Worm (Caenorhabditis elegans) whole organism, L2 larva: ENCODE measurements around the gene rnp-3.
"Not testable (repeated sequence)": the region's sequence is repeated elsewhere in the genome, so short reads cannot be mapped to it uniquely, and the experiment has no call there.

ENCODE experiments used
- C34F6.9 ChIP-seq: fragments of 150-350 bp; optimal IDR thresholded peaks from 2 replicates; lab custom pipeline; 2014; ENCODE audit warnings: missing biosample characterization, missing genetic modification characterization
- F13H6.1 ChIP-seq: sonication (generic microtip); optimal IDR thresholded peaks from 2 replicates; lab custom pipeline; 2016; ENCODE audit warnings: missing genetic modification characterization, missing compliant biosample characterization
- R02D3.7 ChIP-seq: fragments of 150-350 bp; optimal IDR thresholded peaks from 2 replicates; lab custom pipeline; 2014; ENCODE audit warnings: missing biosample characterization, missing genetic modification characterization
- Y55F3AM.14 ChIP-seq: fragments of 200-800 bp; sonication (Bioruptor generic); optimal IDR thresholded peaks from 2 replicates; lab custom pipeline; 2018; ENCODE audit warnings: mild to moderate bottlenecking, missing genetic modification characterization, missing compliant biosample characterization
- ZK546.5 ChIP-seq: sonication (generic microtip); optimal IDR thresholded peaks from 2 replicates; lab custom pipeline; 2017; ENCODE audit warnings: missing biosample characterization, missing genetic modification characterization
- alr-1 ChIP-seq: fragments of 150-350 bp; optimal IDR thresholded peaks from 2 replicates; lab custom pipeline; 2014; ENCODE audit warnings: missing biosample characterization, missing genetic modification characterization
- aly-2 ChIP-seq: fragments of 150-350 bp; optimal IDR thresholded peaks from 2 replicates; lab custom pipeline; 2014; ENCODE audit warnings: missing biosample characterization, missing genetic modification characterization
- ama-1 ChIP-seq: fragments of 150-350 bp; optimal IDR thresholded peaks from 2 replicates; lab custom pipeline; 2018; ENCODE audit warnings: inconsistent platforms
- blmp-1 ChIP-seq: sonication (generic microtip); optimal IDR thresholded peaks from 2 replicates; lab custom pipeline; 2017; ENCODE audit warnings: missing genetic modification characterization, mild to moderate bottlenecking, missing compliant biosample characterization, antibody characterized with exemption, moderate library complexity; ENCODE audit not compliant: insufficient read depth
- ceh-16 ChIP-seq: fragments of 150-350 bp; optimal IDR thresholded peaks from 2 replicates; lab custom pipeline; 2014; ENCODE audit warnings: missing biosample characterization, missing genetic modification characterization
- dmd-4 ChIP-seq: sonication (generic microtip); optimal IDR thresholded peaks from 2 replicates; lab custom pipeline; 2017; ENCODE audit warnings: missing biosample characterization, missing genetic modification characterization
- egl-27 ChIP-seq: sonication (generic microtip); optimal IDR thresholded peaks from 3 replicates; lab custom pipeline; 2017; ENCODE audit warnings: missing biosample characterization, missing genetic modification reagents, missing genetic modification characterization
- elt-1 ChIP-seq: fragments of 150-350 bp; optimal IDR thresholded peaks from 2 replicates; lab custom pipeline; 2014; ENCODE audit warnings: missing biosample characterization, missing genetic modification characterization
- elt-3 ChIP-seq: sonication (generic microtip); optimal IDR thresholded peaks from 2 replicates; lab custom pipeline; 2017; ENCODE audit warnings: missing biosample characterization, missing genetic modification characterization
- fos-1 ChIP-seq: fragments of 150-350 bp; optimal IDR thresholded peaks from 2 replicates; lab custom pipeline; 2014; ENCODE audit warnings: missing biosample characterization, missing genetic modification characterization
- gmeb-1 ChIP-seq: fragments of 150-350 bp; optimal IDR thresholded peaks from 2 replicates; lab custom pipeline; 2014; ENCODE audit warnings: missing biosample characterization, missing genetic modification characterization
- lin-11 ChIP-seq: fragments of 150-350 bp; sonication (generic microtip); optimal IDR thresholded peaks from 2 replicates; lab custom pipeline; 2014; ENCODE audit warnings: missing biosample characterization, missing genetic modification characterization, inconsistent platforms, mixed read lengths
- lin-13 ChIP-seq: fragments of 150-350 bp; optimal IDR thresholded peaks from 2 replicates; lab custom pipeline; 2014; ENCODE audit warnings: missing biosample characterization, missing genetic modification reagents, missing genetic modification characterization
- lin-39 ChIP-seq: fragments of 150-350 bp; optimal IDR thresholded peaks from 2 replicates; lab custom pipeline; 2014; ENCODE audit warnings: missing biosample characterization, missing genetic modification reagents, missing genetic modification characterization
- lsy-2 ChIP-seq, 2 experiments: fragments of 150-350 bp in 1 of 2; sonication (generic microtip) in 1 of 2; optimal IDR thresholded peaks; 2 replicates each; lab custom pipeline; 2014 to 2017; ENCODE audit warnings: missing biosample characterization in 2 of 2, missing genetic modification characterization in 2 of 2
- mdl-1 ChIP-seq, 2 experiments: fragments of 150-350 bp in 1 of 2; sonication (generic microtip) in 1 of 2; optimal IDR thresholded peaks; 2 replicates each; lab custom pipeline; 2017; ENCODE audit warnings: missing biosample characterization in 2 of 2, missing genetic modification characterization in 2 of 2
- nhr-10 ChIP-seq: sonication (generic microtip); optimal IDR thresholded peaks from 2 replicates; lab custom pipeline; 2017; ENCODE audit warnings: missing biosample characterization, missing genetic modification characterization
- nhr-11 ChIP-seq: fragments of 150-350 bp; optimal IDR thresholded peaks from 2 replicates; lab custom pipeline; 2014; ENCODE audit warnings: missing biosample characterization, missing genetic modification characterization
- nhr-12 ChIP-seq: fragments of 150-350 bp; optimal IDR thresholded peaks from 2 replicates; lab custom pipeline; 2014; ENCODE audit warnings: missing biosample characterization, missing genetic modification characterization
- nhr-237 ChIP-seq: fragments of 150-350 bp; optimal IDR thresholded peaks from 2 replicates; lab custom pipeline; 2014; ENCODE audit warnings: missing biosample characterization, missing genetic modification characterization
- nhr-25 ChIP-seq: fragments of 150-350 bp; sonication (generic microtip); optimal IDR thresholded peaks from 3 replicates; lab custom pipeline; 2014; ENCODE audit warnings: missing biosample characterization, missing genetic modification characterization
- nhr-6 ChIP-seq: fragments of 150-350 bp; optimal IDR thresholded peaks from 2 replicates; lab custom pipeline; 2014; ENCODE audit warnings: missing biosample characterization, missing genetic modification characterization
- nhr-77 ChIP-seq: fragments of 150-350 bp; optimal IDR thresholded peaks from 2 replicates; lab custom pipeline; 2014; ENCODE audit warnings: missing biosample characterization, missing genetic modification characterization
- sem-4 ChIP-seq: fragments of 150-350 bp; optimal IDR thresholded peaks from 2 replicates; lab custom pipeline; 2014; ENCODE audit warnings: missing biosample characterization, missing genetic modification reagents, missing genetic modification characterization
- sma-3 ChIP-seq: sonication (generic microtip); optimal IDR thresholded peaks from 2 replicates; lab custom pipeline; 2016; ENCODE audit warnings: missing genetic modification reagents, missing genetic modification characterization, missing compliant biosample characterization
- sma-9 ChIP-seq, 2 experiments: fragments of 150-350 bp in 1 of 2; sonication (generic microtip) in 1 of 2; optimal IDR thresholded peaks; 2 replicates each; lab custom pipeline; 2014 to 2016; ENCODE audit warnings: missing genetic modification characterization in 2 of 2, mild to moderate bottlenecking in 1 of 2, missing biosample characterization in 1 of 2, missing compliant biosample characterization in 1 of 2, missing genetic modification reagents in 1 of 2, moderate library complexity in 1 of 2
- unc-39 ChIP-seq: fragments of 150-350 bp; optimal IDR thresholded peaks from 2 replicates; lab custom pipeline; 2014; ENCODE audit warnings: missing biosample characterization, missing genetic modification characterization
- unc-62 ChIP-seq: fragments of 150-350 bp; optimal IDR thresholded peaks from 2 replicates; lab custom pipeline; 2014; ENCODE audit warnings: missing biosample characterization, missing genetic modification reagents, missing genetic modification characterization
- zag-1 ChIP-seq: fragments of 150-350 bp; optimal IDR thresholded peaks from 2 replicates; lab custom pipeline; 2014; ENCODE audit warnings: missing biosample characterization, missing genetic modification characterization
- ztf-1 ChIP-seq: fragments of 200-800 bp; sonication (Bioruptor generic); conservative IDR thresholded peaks from 2 replicates; pipeline ENCODE4 v1.3.6; 2022; ENCODE audit warnings: missing genetic modification characterization, missing compliant biosample characterization
- ztf-4 ChIP-seq: fragments of 150-350 bp; optimal IDR thresholded peaks from 2 replicates; lab custom pipeline; 2014; ENCODE audit warnings: missing biosample characterization, missing genetic modification characterization

Gene rnp-3

DNA sequence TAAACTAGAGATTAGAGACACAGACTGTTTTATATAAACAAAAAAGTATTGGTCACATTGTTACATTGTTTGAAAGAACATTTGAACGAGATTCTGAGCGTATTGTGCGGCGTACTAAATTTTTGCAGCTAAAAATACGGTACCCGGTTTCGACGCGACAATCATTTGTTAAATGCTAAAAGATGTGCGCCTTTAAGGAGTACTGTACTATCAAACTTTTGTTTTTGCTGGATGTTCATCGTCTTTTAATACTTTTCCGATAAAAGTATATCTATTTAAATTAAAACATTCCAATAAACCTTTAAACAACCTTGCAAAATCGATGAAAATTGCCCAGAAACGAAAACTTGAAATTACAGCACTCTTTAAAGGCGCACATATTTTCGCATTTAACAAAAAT lies 22.8 kb downstream of the rnp-3 start, which contains the start of gene K06B9.6:
Gene K06B9.6 (minus strand): TSS at position 101 of the 400 bp plus-strand sequence.
- TF ChIP-seq nhr-11 (tag; lab: Kevin White, UChicago); nhr-10 (tag; lab: Kevin White, UChicago); lsy-2 (tag; optimal IDR thresholded peaks at IDR 0.05; lab: Kevin White, UChicago): not testable (repeated sequence)

DNA sequence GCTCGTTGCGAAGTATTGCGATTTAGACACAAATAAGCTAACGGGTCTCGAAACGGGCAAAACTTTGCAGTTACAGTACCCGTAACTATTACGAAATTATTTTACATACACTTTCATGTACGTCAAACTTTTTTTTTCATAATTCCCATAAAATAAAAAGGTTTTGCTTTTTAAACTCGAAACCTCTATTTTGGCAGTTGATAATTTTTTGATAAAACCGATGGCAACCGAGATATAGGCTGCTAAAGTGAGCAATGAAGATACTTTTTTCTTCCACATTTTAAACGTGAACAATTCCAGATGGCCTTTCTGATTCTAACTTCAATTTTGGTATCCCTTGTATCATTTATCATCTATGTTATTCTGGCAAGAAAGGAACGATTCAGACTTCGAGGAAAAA lies 23.3 kb downstream of the rnp-3 start, which contains the start of gene cyp-25A6:
Gene cyp-25A6 (plus strand): TSS at position 301 of the 400 bp plus-strand sequence.
- not testable (repeated sequence) for TF ChIP-seq fos-1 (tag; lab: Kevin White, UChicago); zag-1; C34F6.9 (tag; lab: Kevin White, UChicago)

DNA sequence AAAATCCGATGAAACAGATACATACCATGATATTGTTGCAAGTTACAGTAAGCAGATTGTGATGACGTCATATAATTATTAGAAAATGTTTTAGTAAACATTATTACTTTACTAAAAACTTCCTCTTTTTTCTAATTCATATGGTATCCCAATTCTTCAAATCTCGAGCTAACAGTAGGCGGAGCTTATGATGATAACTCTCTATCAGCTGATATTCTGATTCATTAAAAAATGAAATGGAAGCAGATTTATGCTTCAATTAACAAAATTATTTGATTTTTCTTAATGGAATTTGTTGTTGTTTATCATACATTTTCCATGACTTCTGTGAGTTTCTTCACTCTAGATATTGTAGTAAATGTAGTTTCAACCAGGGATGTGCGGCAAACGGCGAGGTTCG lies 30.4 kb downstream of the rnp-3 start, which contains the start of gene pax-2:
Gene pax-2 (minus strand): TSS at position 101 of the 400 bp plus-strand sequence.
- TF ChIP-seq dmd-4 (tag; lab: Kevin White, UChicago): no peak
- TF ChIP-seq elt-1: no peak
- TF ChIP-seq ama-1: no peak
- TF ChIP-seq gmeb-1 (tag; lab: Kevin White, UChicago): no peak
- no peak for TF ChIP-seq alr-1 (tag; lab: Kevin White, UChicago)
- TF ChIP-seq nhr-12: no peak
- no peak for TF ChIP-seq nhr-11 (tag; lab: Kevin White, UChicago)
- no peak for TF ChIP-seq aly-2 (tag; lab: Kevin White, UChicago)
- TF ChIP-seq blmp-1: no peak
- no peak for TF ChIP-seq C34F6.9 (tag; lab: Kevin White, UChicago)
- TF ChIP-seq ztf-1 (GFP tag; lab: Robert Waterston, UW): no peak
- TF ChIP-seq nhr-6 (tag; lab: Kevin White, UChicago): no peak
- TF ChIP-seq mdl-1 (tag; optimal IDR thresholded peaks at IDR 0.05; lab: Kevin White, UChicago): no peak
- TF ChIP-seq egl-27 (tag; lab: Kevin White, UChicago): no peak

DNA sequence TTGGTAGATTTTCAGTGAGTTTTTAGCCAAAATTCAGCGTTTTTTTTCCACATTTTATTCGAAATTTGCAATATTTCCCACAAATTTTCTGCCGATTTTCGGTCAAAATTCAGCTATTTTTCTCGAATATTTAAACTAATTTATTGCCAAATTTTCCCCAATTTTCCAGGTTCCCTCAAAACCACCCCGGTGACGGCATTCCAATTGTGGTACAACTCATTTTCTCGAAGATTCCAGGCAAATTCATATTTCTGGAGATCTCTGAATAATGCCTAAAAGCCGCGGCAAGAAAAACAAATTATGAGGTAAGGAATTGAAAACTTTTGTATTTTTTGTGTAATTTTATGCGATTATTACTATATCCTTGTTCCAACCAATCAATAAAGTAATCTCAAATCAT lies 33.2 kb downstream of the rnp-3 start, which contains the start of gene osgn-1:
Gene osgn-1 (plus strand): TSS at position 301 of the 400 bp plus-strand sequence.
- TF ChIP-seq nhr-10 (tag; lab: Kevin White, UChicago) (no peak), sma-9 (GFP tag; optimal IDR thresholded peaks at IDR 0.05; lab: Kevin White, UChicago) (no peak), sma-9 (tag; optimal IDR thresholded peaks at IDR 0.05; lab: Kevin White, UChicago) (no peak)
- TF ChIP-seq, all 48 proteins: peak for 0

DNA sequence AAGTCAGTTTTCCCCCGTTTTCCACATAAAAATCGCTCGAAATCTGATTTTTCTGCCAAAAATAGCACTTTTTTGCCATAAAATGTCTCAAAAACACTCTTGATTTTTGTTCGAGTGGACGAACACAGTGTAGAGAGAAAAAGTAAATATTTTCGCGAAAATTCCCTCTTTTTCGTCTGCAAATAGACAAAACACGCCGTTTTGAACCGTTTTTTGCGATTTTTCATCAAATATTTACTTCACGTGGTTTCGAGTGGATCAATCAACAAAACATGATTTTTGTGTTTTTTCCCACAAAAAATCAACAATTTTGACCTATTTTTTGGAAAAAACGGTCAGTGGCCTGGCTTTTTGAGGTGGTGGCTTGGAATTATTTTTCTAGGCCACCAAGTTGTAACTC lies 35.2 kb downstream of the rnp-3 start:
- TF ChIP-seq unc-39 (tag; lab: Kevin White, UChicago) (no peak), nhr-77 (tag; lab: Kevin White, UChicago) (no peak), ama-1 (no peak), nhr-25 (tag; lab: Kevin White, UChicago) (no peak), fos-1 (tag; lab: Kevin White, UChicago) (no peak), egl-27 (tag; lab: Kevin White, UChicago) (no peak), nhr-6 (tag; lab: Kevin White, UChicago) (no peak), aly-2 (tag; lab: Kevin White, UChicago) (no peak), unc-62 (no peak), zag-1 (no peak), sem-4 (tag; lab: Kevin White, UChicago) (no peak), lin-13 (no peak), sma-3 (no peak), elt-3 (tag; lab: Kevin White, UChicago) (no peak), nhr-237 (tag; lab: Kevin White, UChicago) (no peak), ZK546.5 (no peak), F13H6.1 (no peak), lin-39 (no peak)
- TF ChIP-seq, all 48 proteins: peak for 0

DNA sequence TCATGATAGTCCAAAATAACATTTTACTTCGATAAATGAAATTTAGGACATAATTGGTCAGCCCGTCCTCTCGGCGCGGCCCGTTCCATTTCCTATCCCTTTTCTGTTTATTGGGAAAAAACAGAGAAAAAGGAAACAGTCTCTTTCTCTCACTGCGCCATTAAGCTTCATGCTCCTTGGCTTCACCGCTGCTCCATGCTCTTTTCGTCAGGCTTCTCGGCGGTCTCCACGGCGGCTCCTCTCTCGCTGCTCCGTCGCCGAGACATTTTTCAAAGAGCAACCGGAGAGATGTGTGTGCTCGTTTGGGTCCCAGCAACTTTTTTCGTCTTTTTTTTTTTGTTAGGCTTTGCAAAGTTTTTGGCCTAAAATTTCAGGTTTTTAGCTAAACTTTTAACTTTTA lies 37.0 kb downstream of the rnp-3 start:
- TF ChIP-seq ztf-1 (GFP tag; lab: Robert Waterston, UW): no peak
- TF ChIP-seq F13H6.1: no peak
- TF ChIP-seq mdl-1 (tag; optimal IDR thresholded peaks at IDR 0.05; lab: Kevin White, UChicago): peak; percentile 56 to 67
- no peak for TF ChIP-seq R02D3.7 (tag; lab: Kevin White, UChicago)
- TF ChIP-seq zag-1: peak; percentile 29
- TF ChIP-seq ceh-16 (tag; lab: Kevin White, UChicago): no peak
- TF ChIP-seq C34F6.9 (tag; lab: Kevin White, UChicago): peak; percentile 40
- TF ChIP-seq lin-11 (tag; lab: Kevin White, UChicago): no peak
- peak; percentile 36 for TF ChIP-seq sma-9 (GFP tag; optimal IDR thresholded peaks at IDR 0.05; lab: Kevin White, UChicago)
- no peak for TF ChIP-seq sma-9 (tag; optimal IDR thresholded peaks at IDR 0.05; lab: Kevin White, UChicago)
- TF ChIP-seq ztf-4 (tag; lab: Kevin White, UChicago): no peak
- no peak for TF ChIP-seq gmeb-1 (tag; lab: Kevin White, UChicago)
- no peak for TF ChIP-seq elt-3 (tag; lab: Kevin White, UChicago)
- no peak for TF ChIP-seq sma-3
- no peak for TF ChIP-seq Y55F3AM.14 (GFP tag; lab: Kevin White, UChicago)
